Fruit fly (Drosophila melanogaster) whole organism, embryonic: ENCODE data around the gene CG8543.

Experiments used
- CrebB ChIP-seq: fragments of 200-800 bp; sonication (Bioruptor generic); optimal IDR thresholded peaks from 3 replicates; lab custom pipeline; 2018; ENCODE audit warnings: missing biosample characterization, mild to moderate bottlenecking, missing genetic modification characterization
- H2.0 ChIP-seq: fragments of 200-800 bp; sonication (Bioruptor generic); IDR thresholded peaks from 2 replicates; pipeline ENCODE4 v1.3.6; 2022; ENCODE audit warnings: missing biosample characterization, missing genetic modification characterization
- Ssrp ChIP-seq: fragments of 200-800 bp; sonication (Bioruptor generic); optimal IDR thresholded peaks from 2 replicates; lab custom pipeline; 2018; ENCODE audit warnings: missing biosample characterization, mild to moderate bottlenecking, missing genetic modification characterization, moderate library complexity
- ash1 ChIP-seq: fragments of 200-800 bp; sonication (Bioruptor generic); optimal IDR thresholded peaks from 2 replicates; lab custom pipeline; 2018; ENCODE audit warnings: missing biosample characterization, mild to moderate bottlenecking, missing genetic modification characterization
- eve ChIP-seq, 2 experiments: fragments of >200 bp; optimal IDR thresholded peaks; 2 replicates each; lab custom pipeline; 2017; ENCODE audit warnings: missing biosample characterization in 2 of 2, missing genetic modification characterization in 2 of 2
- wek ChIP-seq: fragments of 200-800 bp; sonication (Bioruptor generic); optimal IDR thresholded peaks from 3 replicates; lab custom pipeline; 2018; ENCODE audit warnings: missing biosample characterization, mild to moderate bottlenecking, missing genetic modification characterization, moderate library complexity

DNA sequence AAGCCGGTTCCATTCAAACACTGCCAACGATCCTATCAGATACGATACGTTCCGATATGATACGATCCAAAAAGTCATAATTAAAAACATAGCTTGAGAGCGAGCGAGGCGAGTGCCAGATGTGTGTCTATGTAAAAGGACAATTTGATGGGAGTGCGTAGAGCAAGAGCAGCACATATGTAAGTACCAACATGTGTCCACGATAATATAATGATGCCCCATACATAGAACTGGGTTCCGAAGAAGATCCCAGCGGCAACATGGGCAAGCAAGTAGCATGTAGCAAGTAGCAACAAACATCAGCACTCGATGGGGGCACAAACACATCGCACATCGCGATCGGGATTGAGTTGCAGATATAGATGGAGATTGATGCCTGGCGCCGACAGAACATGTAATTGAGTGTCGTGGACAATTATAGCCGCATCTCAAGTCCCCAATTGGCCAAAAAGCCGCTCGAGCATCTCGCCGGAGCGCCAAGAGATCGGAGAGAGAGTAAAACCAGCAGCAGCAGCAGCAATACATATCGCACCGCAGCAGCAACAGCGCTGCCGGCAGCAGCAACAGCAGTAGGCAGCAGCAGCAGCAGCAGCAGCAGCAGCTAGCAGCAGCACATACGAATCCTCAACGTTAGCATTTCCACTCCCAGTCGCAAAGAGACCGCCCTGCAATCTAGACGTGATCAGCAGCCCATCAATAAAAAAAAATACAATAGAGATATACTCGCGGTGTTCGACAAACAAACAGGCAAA, 48.4 kb upstream of the CG8543 start, which contains the start of gene ltl:
- TF ChIP-seq H2.0, result no peak
- TF ChIP-seq CrebB (tag; lab: Kevin White, UChicago), result no peak
- no peak for TF ChIP-seq wek (GFP tag; lab: Kevin White, UChicago)
- TF ChIP-seq eve (GFP tag; optimal IDR thresholded peaks at IDR 0.05; lab: Kevin White, UChicago), result no peak
- TF ChIP-seq Ssrp (tag; lab: Kevin White, UChicago), result no peak
- TF ChIP-seq ash1 (GFP tag; lab: Kevin White, UChicago), result no peak
